Worm (Caenorhabditis elegans): ENCODE measurements around the gene gcy-9.

DNA sequence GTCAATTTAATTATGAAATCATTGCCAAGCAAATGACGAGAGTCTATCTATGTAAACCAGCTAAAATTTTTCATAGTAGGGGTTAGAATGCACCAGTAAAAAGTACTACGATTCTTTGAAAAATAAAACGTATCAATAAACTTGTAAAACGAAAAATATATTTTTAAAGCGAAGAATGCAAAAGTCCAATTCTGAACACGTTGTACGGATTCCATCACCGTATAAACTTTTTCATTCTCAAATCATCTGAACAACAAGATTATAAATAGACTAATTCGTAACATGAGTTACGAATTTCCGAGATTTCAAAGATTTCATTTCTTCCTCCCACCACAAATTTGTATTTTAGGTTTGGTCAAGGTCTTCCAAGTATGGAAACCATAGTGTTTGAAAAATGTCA, 20.9 kb downstream of the gcy-9 start, which contains the start of gene nlp-57:
- TF ChIP-seq ama-1 (optimal IDR thresholded peaks at IDR 0.05) (no peak), tbx-11 (GFP tag; IDR thresholded peaks at IDR 0.05) (no peak), tbx-37 (GFP tag; conservative IDR thresholded peaks at IDR 0.05) (no peak), aly-1 (tag; optimal IDR thresholded peaks at IDR 0.05) (no peak), hmbx-1 (tag; optimal IDR thresholded peaks at IDR 0.05) (no peak), hnd-1 (tag; optimal IDR thresholded peaks at IDR 0.05) (no peak), pes-1 (GFP tag; IDR thresholded peaks at IDR 0.05) (no peak), scrt-1 (GFP tag; IDR thresholded peaks at IDR 0.05) (no peak)

All from whole organism, early embryonic.